ENCODE assay signal across 3 fruit fly cellular contexts in genomic region chr2L:14251806-14252205, dm6.
TF ChIP-seq lines count a peak whose summit lies in the region.

No protein-coding gene starts in this region.

- TF ChIP-seq CTCF in whole organism, embryonic (GFP tag; optimal IDR thresholded peaks at IDR 0.05; lab: Kevin White, UChicago), result no peak

TF ChIP-seq in whole organism, adult, 20 proteins besides CTCF, POLR2A, EP300 and RAD21:
- no peak for TF ChIP-seq CG7101 (tag; optimal IDR thresholded peaks at IDR 0.05; lab: Kevin White, UChicago)
- peak; percentile 73 for TF ChIP-seq tj (GFP tag; optimal IDR thresholded peaks at IDR 0.05; lab: Kevin White, UChicago)

TF ChIP-seq in whole organism, embryonic, 481 proteins besides CTCF, POLR2A, EP300 and RAD21:
- TF ChIP-seq dan (GFP tag; IDR thresholded peaks at IDR 0.05; lab: Robert Waterston, UW) (no peak), CG17612 (GFP tag; IDR thresholded peaks at IDR 0.05; lab: Robert Waterston, UW) (peak; percentile 80; the same call in 1 of the 2 replicates), Pdp1 (GFP tag; optimal IDR thresholded peaks at IDR 0.05; lab: Kevin White, UChicago) (peak in 1 of 2 experiments; percentile 19), CG2199 (GFP tag; IDR thresholded peaks at IDR 0.05; lab: Robert Waterston, UW) (peak; percentile 39; the same call in 1 of the 3 replicates)

TF ChIP-seq in whole organism, prepupa, 60 proteins besides CTCF, POLR2A, EP300 and RAD21:
- no peak for TF ChIP-seq Gug (GFP tag; IDR thresholded peaks at IDR 0.05; lab: Robert Waterston, UW)
- peak; percentile 24 for TF ChIP-seq Eip78C (GFP tag; lab: Kevin White, UChicago)
TF ChIP-seq in whole organism, prepupa: peak in this region for 1.
